Fruit fly (Drosophila melanogaster) S2 (cell line): ENCODE results near the gene tex.

Experiments used
- CG8478 ChIP-seq: fragments of >200 bp; optimal IDR thresholded peaks from 2 replicates; lab custom pipeline; 2018
- CTCF ChIP-seq, 2 experiments: fragments of >200 bp; optimal IDR thresholded peaks; 2 replicates each; lab custom pipeline; 2018

The tex gene

dm6 chr3R:8285727-8286344 lies 22.6 kb downstream of the tex start:
- no peak for TF ChIP-seq CG8478 (lab: Kevin White, UChicago)
- TF ChIP-seq CTCF (optimal IDR thresholded peaks at IDR 0.05; lab: Kevin White, UChicago) = no peak

dm6 chr3R:8284234-8284633 lies 24.2 kb downstream of the tex start:
- TF ChIP-seq CG8478 (lab: Kevin White, UChicago) = no peak
- TF ChIP-seq CTCF (optimal IDR thresholded peaks at IDR 0.05; lab: Kevin White, UChicago) = no peak

dm6 chr3R:8282727-8283126 lies 25.7 kb downstream of the tex start:
- TF ChIP-seq CTCF (optimal IDR thresholded peaks at IDR 0.05; lab: Kevin White, UChicago) (no peak), CG8478 (lab: Kevin White, UChicago) (no peak)

DNA sequence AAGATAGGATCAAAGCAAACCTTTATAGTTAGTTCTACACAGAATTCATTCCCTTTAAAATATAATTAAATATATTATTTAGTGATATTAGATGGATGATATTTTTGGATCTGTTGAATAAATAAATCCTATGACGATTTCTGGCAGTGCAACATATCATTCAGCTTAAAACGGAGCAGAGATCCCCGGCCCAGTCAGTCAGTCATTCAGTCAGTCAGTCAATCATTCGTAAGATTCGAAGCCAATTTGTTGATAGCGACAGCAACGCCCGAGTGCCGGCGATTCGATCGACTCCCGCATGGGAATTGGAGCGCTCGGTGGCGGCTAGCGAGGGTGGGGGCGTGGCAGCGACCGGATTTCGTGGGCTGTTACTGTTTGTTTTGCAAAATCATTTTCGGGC lies 28.5 kb downstream of the tex start:
- TF ChIP-seq CTCF (optimal IDR thresholded peaks at IDR 0.05; lab: Kevin White, UChicago) = no peak
- no peak for TF ChIP-seq CG8478 (lab: Kevin White, UChicago)

DNA sequence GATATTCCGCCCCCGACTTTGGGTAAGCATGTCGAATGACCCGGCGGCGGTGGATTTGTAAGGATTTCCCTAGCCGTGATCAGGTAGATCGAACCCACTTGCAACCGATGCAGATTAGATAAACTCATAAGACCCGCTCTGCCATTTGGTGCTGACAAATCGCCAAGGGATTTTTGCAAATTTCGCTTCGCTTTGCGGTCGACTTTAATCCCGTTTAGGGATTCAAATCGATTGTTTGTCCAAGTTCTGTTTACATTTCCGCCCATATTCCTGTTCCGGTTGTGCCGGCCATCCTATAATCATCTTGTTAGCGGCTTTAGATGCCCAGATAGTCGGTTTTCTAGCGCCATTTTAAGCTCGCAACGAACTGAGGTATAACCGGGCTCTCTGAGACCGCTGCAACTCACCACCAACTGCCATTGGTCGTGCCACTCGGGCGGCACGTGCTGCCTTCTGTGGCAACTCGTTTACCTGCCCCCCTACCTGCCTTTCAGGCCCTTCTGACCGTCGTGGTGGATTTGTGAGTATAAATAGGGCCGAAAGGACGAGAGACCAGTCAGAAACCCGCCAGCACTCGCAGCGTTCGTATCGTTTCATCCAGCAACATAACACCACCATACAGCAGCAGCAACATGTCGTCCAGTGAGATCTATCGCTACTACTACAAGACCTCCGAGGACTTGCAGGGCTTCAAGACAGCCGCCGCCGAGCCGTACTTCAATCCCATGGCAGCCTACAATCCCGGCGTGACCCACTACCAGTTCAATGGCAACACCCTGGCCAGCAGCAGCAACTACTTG lies 30.8 kb downstream of the tex start, which contains the start of gene ato:
Gene ato, plus strand, starts transcription at position 559 of the 800 bp plus-strand sequence.
- no peak for TF ChIP-seq CTCF (optimal IDR thresholded peaks at IDR 0.05; lab: Kevin White, UChicago)
- no peak for TF ChIP-seq CG8478 (lab: Kevin White, UChicago)

DNA sequence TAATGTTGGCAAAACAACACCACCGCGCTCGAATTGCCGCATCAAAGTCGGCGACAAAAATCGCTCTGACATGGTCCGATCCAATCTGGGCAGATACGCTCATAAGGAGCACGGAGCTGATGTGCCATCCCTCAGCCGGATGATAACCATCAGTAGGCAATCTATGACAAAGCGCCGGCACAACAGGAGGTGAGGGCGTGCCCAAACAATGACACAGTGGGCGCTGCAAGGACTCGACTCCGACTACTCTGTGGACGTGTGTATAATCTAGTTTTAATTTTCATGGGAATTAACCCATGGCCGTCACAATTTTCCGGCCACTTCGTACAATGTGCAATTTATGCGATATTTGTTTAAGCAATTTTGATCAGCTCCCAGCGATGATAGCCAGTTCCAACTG lies 33.4 kb downstream of the tex start:
- no peak for TF ChIP-seq CTCF (optimal IDR thresholded peaks at IDR 0.05; lab: Kevin White, UChicago)
- no peak for TF ChIP-seq CG8478 (lab: Kevin White, UChicago)

DNA sequence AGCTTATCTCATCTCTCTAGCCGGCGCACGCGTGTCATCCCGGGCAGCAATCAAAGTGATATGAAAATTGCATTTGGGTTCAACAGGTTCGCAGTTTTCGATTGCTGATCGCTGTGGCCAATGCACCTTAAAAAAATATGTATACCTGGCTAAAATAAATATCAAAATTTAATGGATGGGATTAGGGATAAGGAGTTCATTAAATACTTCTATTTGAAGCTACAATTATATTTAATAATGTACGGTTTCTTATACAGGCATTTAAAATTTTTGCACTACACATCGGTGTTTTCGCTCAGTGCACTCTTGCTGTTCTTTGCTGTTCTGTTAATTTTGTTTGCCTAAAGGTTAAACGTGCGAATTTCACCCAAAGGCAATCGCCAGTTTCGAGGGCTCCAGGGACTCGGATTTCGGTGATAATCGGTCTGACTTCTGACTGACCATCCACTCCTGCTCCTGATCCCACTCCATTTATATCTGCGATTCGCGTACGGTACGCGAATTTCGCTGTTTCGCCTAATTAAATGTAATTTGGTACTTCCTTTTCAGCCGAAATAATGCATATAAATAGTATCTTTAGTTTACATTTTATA lies 35.8 kb downstream of the tex start:
- no peak for TF ChIP-seq CG8478 (lab: Kevin White, UChicago)
- no peak for TF ChIP-seq CTCF (optimal IDR thresholded peaks at IDR 0.05; lab: Kevin White, UChicago)

- peak; percentile 38 to 55 for TF ChIP-seq CTCF (optimal IDR thresholded peaks at IDR 0.05; lab: Kevin White, UChicago)
- no peak for TF ChIP-seq CG8478 (lab: Kevin White, UChicago)
Observed at dm6 chr3R:8269740-8270139, 38.7 kb downstream of the tex start, which contains the start of gene CG9630. TSS of gene CG9630 (minus strand) at chr3R:8269896.

- TF ChIP-seq CG8478 (lab: Kevin White, UChicago) (no peak), CTCF (optimal IDR thresholded peaks at IDR 0.05; lab: Kevin White, UChicago) (peak in 1 of 2 experiments; percentile 22)
Observed at dm6 chr3R:8264302-8265080, 44.0 kb downstream of the tex start, which contains the start of the genes RPA1 and Mcm2. TSS of gene RPA1 (minus strand) at chr3R:8264451. TSS of gene Mcm2 (plus strand) at chr3R:8264970.

DNA sequence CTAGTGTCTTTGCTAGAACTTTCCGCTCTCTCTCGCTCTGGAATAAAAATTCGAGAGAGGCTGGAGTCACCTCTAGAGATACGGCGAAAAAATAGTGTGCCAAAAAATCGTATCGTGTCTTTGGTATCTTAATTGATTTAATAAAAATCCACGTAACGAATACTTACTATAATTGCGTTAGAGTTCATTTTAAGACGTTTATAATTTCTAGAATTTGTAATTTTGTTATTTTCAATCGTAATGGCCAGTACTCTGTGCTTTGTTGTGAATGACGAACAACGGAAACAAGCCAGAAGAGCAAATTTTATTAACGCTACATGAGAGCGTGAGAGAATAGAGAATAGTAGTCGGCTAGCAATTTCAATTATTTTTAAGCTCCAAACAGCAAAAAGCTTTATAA lies 46.8 kb downstream of the tex start:
- TF ChIP-seq CG8478 (lab: Kevin White, UChicago) (no peak), CTCF (optimal IDR thresholded peaks at IDR 0.05; lab: Kevin White, UChicago) (no peak)
